Worm (Caenorhabditis elegans) whole organism, L1 larva: ENCODE measurements around the gene cex-2.
A peak's percentile ranks its signal among the peaks of the same experiment; 100 is the strongest.

Source experiments
- F16B12.6 ChIP-seq: fragments of 150-350 bp; optimal IDR thresholded peaks from 2 replicates; lab custom pipeline; 2014; ENCODE audit warnings: missing biosample characterization, missing genetic modification characterization
- aha-1 ChIP-seq: fragments of 150-350 bp; optimal IDR thresholded peaks from 2 replicates; lab custom pipeline; 2014; ENCODE audit warnings: missing biosample characterization, missing genetic modification characterization
- alr-1 ChIP-seq: fragments of 200-800 bp; sonication (Bioruptor generic); optimal IDR thresholded peaks from 2 replicates; lab custom pipeline; 2018; ENCODE audit warnings: borderline replicate concordance, mild to moderate bottlenecking, missing genetic modification characterization, missing compliant biosample characterization
- aly-2 ChIP-seq: fragments of 150-350 bp; optimal IDR thresholded peaks from 2 replicates; lab custom pipeline; 2014; ENCODE audit warnings: missing biosample characterization, missing genetic modification characterization
- ama-1 ChIP-seq: fragments of 150-350 bp; optimal IDR thresholded peaks from 2 replicates; lab custom pipeline; 2014
- blmp-1 ChIP-seq: fragments of 150-350 bp; optimal IDR thresholded peaks from 2 replicates; lab custom pipeline; 2014; ENCODE audit warnings: missing biosample characterization, missing genetic modification characterization
- ceh-82 ChIP-seq, 3 experiments: fragments of 150-350 bp in 1 of 3; sonication (generic microtip) in 2 of 3; optimal IDR thresholded peaks; 2 replicates each; lab custom pipeline; 2014 to 2017; ENCODE audit warnings: missing biosample characterization in 3 of 3, missing genetic modification characterization in 3 of 3
- ceh-90 ChIP-seq: sonication (generic microtip); optimal IDR thresholded peaks from 2 replicates; lab custom pipeline; 2016; ENCODE audit warnings: missing genetic modification characterization, missing compliant biosample characterization
- dpl-1 ChIP-seq, 3 experiments: fragments of 150-350 bp in 2 of 3; sonication (generic microtip) in 1 of 3; optimal IDR thresholded peaks; 2 replicates each; lab custom pipeline; 2014 to 2017; ENCODE audit warnings: missing biosample characterization in 3 of 3, missing genetic modification characterization in 3 of 3, missing genetic modification reagents in 3 of 3
- efl-1 ChIP-seq, 4 experiments: fragments of 150-350 bp; optimal IDR thresholded peaks in 3 of 4; peaks in 1 of 4; 1 replicate in 1 of 4; 2 replicates in 3 of 4; lab custom pipeline; 2014; ENCODE audit warnings: missing biosample characterization in 2 of 4, missing genetic modification characterization in 2 of 4, missing genetic modification reagents in 2 of 4
- egl-13 ChIP-seq: sonication (generic microtip); optimal IDR thresholded peaks from 2 replicates; lab custom pipeline; 2016; ENCODE audit warnings: missing genotype, missing genetic modification reagents, missing genetic modification characterization, missing compliant biosample characterization
- fkh-8 ChIP-seq: sonication (generic microtip); optimal IDR thresholded peaks from 2 replicates; lab custom pipeline; 2016; ENCODE audit warnings: mild to moderate bottlenecking, missing genetic modification characterization, missing compliant biosample characterization
- grh-1 ChIP-seq: fragments of 200-800 bp; sonication (Bioruptor generic); IDR thresholded peaks from 2 replicates; pipeline ENCODE4 v1.3.6; 2022; ENCODE audit warnings: missing genetic modification reagents, missing genetic modification characterization, missing compliant biosample characterization
- lin-14 ChIP-seq: fragments of 200-800 bp; sonication (Bioruptor generic); optimal IDR thresholded peaks from 2 replicates; lab custom pipeline; 2018; ENCODE audit warnings: mild to moderate bottlenecking, missing genetic modification characterization, moderate library complexity, missing compliant biosample characterization
- lin-15B ChIP-seq: fragments of 150-350 bp; sonication (generic microtip); optimal IDR thresholded peaks from 3 replicates; lab custom pipeline; 2014; ENCODE audit warnings: missing biosample characterization, missing genetic modification characterization
- lin-35 ChIP-seq, 2 experiments: fragments of 150-350 bp; optimal IDR thresholded peaks; 2 replicates each; lab custom pipeline; 2014; ENCODE audit warnings: missing biosample characterization in 2 of 2, missing genetic modification characterization in 2 of 2, missing genetic modification reagents in 2 of 2
- lsy-2 ChIP-seq, 2 experiments: fragments of 150-350 bp; optimal IDR thresholded peaks; 2 replicates each; lab custom pipeline; 2014; ENCODE audit warnings: missing biosample characterization in 2 of 2, missing genetic modification characterization in 2 of 2
- mdl-1 ChIP-seq, 2 experiments: fragments of 150-350 bp; optimal IDR thresholded peaks; 2 replicates each; lab custom pipeline; 2014 to 2017; ENCODE audit warnings: missing biosample characterization in 2 of 2, missing genetic modification characterization in 2 of 2, inconsistent platforms in 1 of 2
- mep-1 ChIP-seq: fragments of 150-350 bp; optimal IDR thresholded peaks from 2 replicates; lab custom pipeline; 2014; ENCODE audit warnings: missing biosample characterization, missing genetic modification characterization
- nhr-19 ChIP-seq: fragments of 200-800 bp; sonication (Bioruptor generic); conservative IDR thresholded peaks from 2 replicates; pipeline ENCODE4 v1.3.6; 2022; ENCODE audit warnings: missing genetic modification characterization, missing compliant biosample characterization
- nhr-20 ChIP-seq: sonication (generic microtip); optimal IDR thresholded peaks from 2 replicates; lab custom pipeline; 2016; ENCODE audit warnings: mild to moderate bottlenecking, missing genetic modification characterization, missing compliant biosample characterization
- nhr-237 ChIP-seq: fragments of 150-350 bp; optimal IDR thresholded peaks from 2 replicates; lab custom pipeline; 2014; ENCODE audit warnings: missing biosample characterization, missing genetic modification characterization
- nhr-28 ChIP-seq: fragments of 150-350 bp; optimal IDR thresholded peaks from 2 replicates; lab custom pipeline; 2014; ENCODE audit warnings: missing biosample characterization, missing genetic modification characterization
- nhr-47 ChIP-seq: sonication (generic microtip); optimal IDR thresholded peaks from 2 replicates; lab custom pipeline; 2016; ENCODE audit warnings: mild to moderate bottlenecking, missing genetic modification characterization, moderate library complexity, missing compliant biosample characterization
- nhr-71 ChIP-seq: sonication (generic microtip); optimal IDR thresholded peaks from 2 replicates; lab custom pipeline; 2016; ENCODE audit warnings: mild to moderate bottlenecking, missing genetic modification characterization, moderate library complexity, missing compliant biosample characterization
- nhr-77 ChIP-seq: fragments of 150-350 bp; optimal IDR thresholded peaks from 2 replicates; lab custom pipeline; 2014; ENCODE audit warnings: missing biosample characterization, missing genetic modification characterization
- pag-3 ChIP-seq: sonication (generic microtip); optimal IDR thresholded peaks from 2 replicates; lab custom pipeline; 2017; ENCODE audit warnings: missing genetic modification characterization, mild to moderate bottlenecking, missing compliant biosample characterization, antibody characterized with exemption, borderline replicate concordance; ENCODE audit not compliant: insufficient read depth
- snu-23 ChIP-seq: sonication (generic microtip); optimal IDR thresholded peaks from 2 replicates; lab custom pipeline; 2016; ENCODE audit warnings: missing genetic modification characterization, missing compliant biosample characterization
- sptf-1 ChIP-seq: fragments of 150-350 bp; optimal IDR thresholded peaks from 2 replicates; lab custom pipeline; 2014; ENCODE audit warnings: missing biosample characterization, missing genetic modification characterization
- swsn-7 ChIP-seq: sonication (generic microtip); optimal IDR thresholded peaks from 2 replicates; lab custom pipeline; 2016; ENCODE audit warnings: missing genetic modification characterization, missing compliant biosample characterization
- unc-86 ChIP-seq: sonication (generic microtip); optimal IDR thresholded peaks from 2 replicates; lab custom pipeline; 2016; ENCODE audit warnings: missing genetic modification characterization, missing compliant biosample characterization
- xbp-1 ChIP-seq: sonication (generic microtip); optimal IDR thresholded peaks from 2 replicates; lab custom pipeline; 2016; ENCODE audit warnings: missing genetic modification characterization, missing compliant biosample characterization
- ztf-11 ChIP-seq, 2 experiments: sonication (generic microtip); optimal IDR thresholded peaks; 2 replicates each; lab custom pipeline; 2016 to 2017; ENCODE audit warnings: missing genetic modification characterization in 2 of 2, missing biosample characterization in 1 of 2, missing compliant biosample characterization in 1 of 2

Gene cex-2

ce11 chrII:7864207-7864606, 29.0 kb upstream of the cex-2 start, which contains the start of gene ostb-1 (continued):
- TF ChIP-seq snu-23 (GFP tag; lab: Kevin White, UChicago), result peak; percentile 20

ce11 chrII:7863480-7864125, 28.4 kb upstream of the cex-2 start:
- no peak for TF ChIP-seq ceh-82 (tag; optimal IDR thresholded peaks at IDR 0.05; lab: Kevin White, UChicago)
- TF ChIP-seq grh-1 (GFP tag; lab: Robert Waterston, UW), result no peak
- TF ChIP-seq lin-15B, result peak; percentile 19
- peak in 1 of 2 experiments; percentile 23 for TF ChIP-seq efl-1 (optimal IDR thresholded peaks at IDR 0.05; lab: Kevin White, UChicago)
- TF ChIP-seq efl-1 (GFP tag; optimal IDR thresholded peaks at IDR 0.05 in 1 of 2; lab: Kevin White, UChicago), result peak; percentile 54 to 89
- TF ChIP-seq nhr-77 (tag; lab: Kevin White, UChicago), result no peak
- no peak for TF ChIP-seq pag-3 (tag; lab: Kevin White, UChicago)
- TF ChIP-seq snu-23 (GFP tag; lab: Kevin White, UChicago), result no peak
- no peak for TF ChIP-seq unc-86 (tag; lab: Kevin White, UChicago)
- no peak for TF ChIP-seq aly-2
- TF ChIP-seq mdl-1 (tag; optimal IDR thresholded peaks at IDR 0.05; lab: Kevin White, UChicago), result no peak
- TF ChIP-seq, all 84 proteins: peak for 2

ce11 chrII:7860221-7860928, 25.2 kb upstream of the cex-2 start, which contains the start of gene lin-5:
Gene lin-5, plus strand, starts transcription at chrII:7860574.
- TF ChIP-seq ceh-82 (tag; optimal IDR thresholded peaks at IDR 0.05; lab: Kevin White, UChicago) (peak in 2 of 3 experiments; percentile 29 to 76), dpl-1 (GFP tag; optimal IDR thresholded peaks at IDR 0.05; lab: Kevin White, UChicago) (peak; percentile 83 to 91 (median 86)), lin-35 (GFP tag; optimal IDR thresholded peaks at IDR 0.05; lab: Kevin White, UChicago) (peak; percentile 93 to 94), F16B12.6 (tag; lab: Kevin White, UChicago) (peak; percentile 65), sptf-1 (tag; lab: Kevin White, UChicago) (no peak), lin-14 (GFP tag; lab: Kevin White, UChicago) (peak; percentile 76), nhr-237 (tag; lab: Kevin White, UChicago) (no peak), nhr-20 (tag; lab: Kevin White, UChicago) (peak; percentile 23), fkh-8 (peak; percentile 74), ama-1 (lab: Kevin White, UChicago) (no peak), nhr-28 (no peak), nhr-47 (tag; lab: Kevin White, UChicago) (peak; percentile 46), blmp-1 (tag; lab: Kevin White, UChicago) (peak; percentile 44), nhr-19 (0 out of 2 replicates have a peak, but pooled peaks have one; percentile 3), snu-23 (GFP tag; lab: Kevin White, UChicago) (peak; percentile 51), grh-1 (GFP tag; lab: Robert Waterston, UW) (no peak), efl-1 (optimal IDR thresholded peaks at IDR 0.05; lab: Kevin White, UChicago) (peak; percentile 5 to 89), efl-1 (GFP tag; optimal IDR thresholded peaks at IDR 0.05 in 1 of 2; lab: Kevin White, UChicago) (peak; percentile 87 to 97), swsn-7 (tag; lab: Kevin White, UChicago) (peak; percentile 50), nhr-77 (tag; lab: Kevin White, UChicago) (peak; percentile 7), mdl-1 (tag; optimal IDR thresholded peaks at IDR 0.05; lab: Kevin White, UChicago) (peak in 1 of 2 experiments; percentile 20), aha-1 (tag; lab: Kevin White, UChicago) (no peak), xbp-1 (peak; percentile 15), lin-15B (peak; percentile 43), unc-86 (tag; lab: Kevin White, UChicago) (peak; percentile 69), egl-13 (tag; lab: Kevin White, UChicago) (peak; percentile 14), nhr-71 (peak; percentile 58), alr-1 (tag; lab: Kevin White, UChicago) (peak; percentile 16), ztf-11 (tag; optimal IDR thresholded peaks at IDR 0.05; lab: Kevin White, UChicago) (no peak), ceh-90 (tag; lab: Kevin White, UChicago) (no peak), lsy-2 (tag; optimal IDR thresholded peaks at IDR 0.05; lab: Kevin White, UChicago) (peak; percentile 66 to 79), mep-1 (tag; lab: Kevin White, UChicago) (peak; percentile 75)
